Fruit fly (Drosophila melanogaster) whole organism, prepupa: ENCODE measurements around the gene CG7483.

Experiments
- Blimp-1 ChIP-seq: fragments of 200-800 bp; sonication (Bioruptor generic); optimal IDR thresholded peaks from 3 replicates; lab custom pipeline; 2017; ENCODE audit warnings: missing biosample characterization, missing genetic modification characterization, mild to moderate bottlenecking, moderate library complexity, missing genetic modification reagents
- CG10631 ChIP-seq: fragments of 200-800 bp; sonication (Bioruptor generic); optimal IDR thresholded peaks from 2 replicates; lab custom pipeline; 2016; ENCODE audit warnings: missing biosample characterization, missing genetic modification characterization
- CG10669 ChIP-seq: fragments of 200-800 bp; sonication (Bioruptor generic); optimal IDR thresholded peaks from 3 replicates; lab custom pipeline; 2018; ENCODE audit warnings: missing biosample characterization, mild to moderate bottlenecking, missing genetic modification characterization, moderate library complexity
- CG11762 ChIP-seq: fragments of 200-800 bp; sonication (Bioruptor generic); optimal IDR thresholded peaks from 3 replicates; lab custom pipeline; 2016; ENCODE audit warnings: missing biosample characterization, missing genetic modification characterization; ENCODE audit not compliant: insufficient read depth
- CG1621 ChIP-seq: fragments of 200-800 bp; sonication (Bioruptor generic); optimal IDR thresholded peaks from 3 replicates; lab custom pipeline; 2018; ENCODE audit warnings: missing biosample characterization, mild to moderate bottlenecking, missing genetic modification characterization
- CG16779 ChIP-seq: fragments of 200-800 bp; sonication (Bioruptor generic); optimal IDR thresholded peaks from 3 replicates; lab custom pipeline; 2017; ENCODE audit warnings: missing biosample characterization, mild to moderate bottlenecking, missing genetic modification characterization
- CG3032 ChIP-seq: fragments of 200-800 bp; optimal IDR thresholded peaks from 2 replicates; lab custom pipeline; 2019; ENCODE audit warnings: missing biosample characterization, mild to moderate bottlenecking, missing genetic modification characterization, moderate library complexity
- CG31627 ChIP-seq: fragments of 200-800 bp; sonication (Bioruptor generic); optimal IDR thresholded peaks from 3 replicates; lab custom pipeline; 2016; ENCODE audit warnings: missing biosample characterization, missing genetic modification characterization
- CG34406 ChIP-seq: fragments of 200-800 bp; sonication (Bioruptor generic); optimal IDR thresholded peaks from 3 replicates; lab custom pipeline; 2016; ENCODE audit warnings: missing biosample characterization, missing genetic modification characterization
- CG6276 ChIP-seq: fragments of 200-800 bp; sonication (Bioruptor generic); optimal IDR thresholded peaks from 2 replicates; lab custom pipeline; 2017; ENCODE audit warnings: missing biosample characterization, mild to moderate bottlenecking, missing genetic modification characterization
- CG6792 ChIP-seq: fragments of 200-800 bp; sonication (Bioruptor generic); optimal IDR thresholded peaks from 3 replicates; lab custom pipeline; 2016; ENCODE audit warnings: missing biosample characterization, missing genetic modification characterization
- CG6808 ChIP-seq: fragments of 200-800 bp; sonication (Bioruptor generic); optimal IDR thresholded peaks from 3 replicates; lab custom pipeline; 2017; ENCODE audit warnings: missing biosample characterization, missing genetic modification characterization, mild to moderate bottlenecking, moderate library complexity, missing genetic modification reagents
- CG6854 ChIP-seq: fragments of 200-800 bp; sonication (Bioruptor generic); optimal IDR thresholded peaks from 2 replicates; lab custom pipeline; 2017; ENCODE audit warnings: missing biosample characterization, mild to moderate bottlenecking, missing genetic modification characterization
- CG7368 ChIP-seq: fragments of 200-800 bp; sonication (Bioruptor generic); optimal IDR thresholded peaks from 3 replicates; lab custom pipeline; 2016; ENCODE audit warnings: missing biosample characterization, missing genetic modification characterization
- CG8319 ChIP-seq: fragments of 200-800 bp; sonication (Bioruptor generic); optimal IDR thresholded peaks from 3 replicates; lab custom pipeline; 2016; ENCODE audit warnings: missing biosample characterization, missing genetic modification characterization
- CG9139 ChIP-seq: fragments of 200-800 bp; sonication (Bioruptor generic); optimal IDR thresholded peaks from 3 replicates; lab custom pipeline; 2017; ENCODE audit warnings: missing biosample characterization, mild to moderate bottlenecking, missing genetic modification characterization
- Eip75B ChIP-seq: fragments of 200-800 bp; sonication (Bioruptor generic); optimal IDR thresholded peaks from 3 replicates; lab custom pipeline; 2016; ENCODE audit warnings: missing biosample characterization, missing genetic modification characterization
- Eip78C ChIP-seq: fragments of 200-800 bp; sonication (Bioruptor generic); peaks from one replicate; lab custom pipeline; 2016; ENCODE audit warnings: missing biosample characterization, missing genetic modification characterization
- Eip93F ChIP-seq: fragments of 200-800 bp; sonication (Bioruptor generic); optimal IDR thresholded peaks from 2 replicates; lab custom pipeline; 2016; ENCODE audit warnings: missing biosample characterization, mild to moderate bottlenecking, missing genetic modification characterization
- Ets21C ChIP-seq: fragments of 200-800 bp; sonication (Bioruptor generic); optimal IDR thresholded peaks from 3 replicates; lab custom pipeline; 2016; ENCODE audit warnings: missing biosample characterization, missing genetic modification characterization
- Ets96B ChIP-seq: fragments of 200-800 bp; optimal IDR thresholded peaks from 2 replicates; lab custom pipeline; 2019; ENCODE audit warnings: missing biosample characterization, mild to moderate bottlenecking, missing genetic modification characterization, moderate library complexity
- Hr38 ChIP-seq: sonication (Bioruptor generic); optimal IDR thresholded peaks from 2 replicates; lab custom pipeline; 2016; ENCODE audit warnings: missing biosample characterization, missing genetic modification characterization
- Hr39 ChIP-seq: fragments of 200-800 bp; sonication (Bioruptor generic); optimal IDR thresholded peaks from 2 replicates; lab custom pipeline; 2016; ENCODE audit warnings: missing biosample characterization, missing genetic modification characterization
- Lpt ChIP-seq: fragments of 200-800 bp; sonication (Bioruptor generic); optimal IDR thresholded peaks from 3 replicates; lab custom pipeline; 2016; ENCODE audit warnings: missing biosample characterization, missing genetic modification characterization
- Met ChIP-seq: fragments of 200-800 bp; sonication (Bioruptor generic); optimal IDR thresholded peaks from 3 replicates; lab custom pipeline; 2016; ENCODE audit warnings: missing biosample characterization, missing genetic modification characterization
- OdsH ChIP-seq: fragments of 200-800 bp; sonication (Bioruptor generic); optimal IDR thresholded peaks from 3 replicates; lab custom pipeline; 2016; ENCODE audit warnings: missing biosample characterization, missing genetic modification characterization
- Smox ChIP-seq: fragments of 200-800 bp; sonication (Bioruptor generic); optimal IDR thresholded peaks from 3 replicates; lab custom pipeline; 2016; ENCODE audit warnings: missing biosample characterization, missing genetic modification characterization
- Sox102F ChIP-seq: fragments of 200-800 bp; sonication (Bioruptor generic); optimal IDR thresholded peaks from 2 replicates; lab custom pipeline; 2016; ENCODE audit warnings: missing biosample characterization, mild to moderate bottlenecking, missing genetic modification characterization
- Sox14 ChIP-seq: fragments of 200-800 bp; sonication (Bioruptor generic); optimal IDR thresholded peaks from 3 replicates; lab custom pipeline; 2016; ENCODE audit warnings: missing biosample characterization, missing genetic modification characterization
- achi ChIP-seq: fragments of 200-800 bp; sonication (Bioruptor generic); optimal IDR thresholded peaks from 3 replicates; lab custom pipeline; 2016; ENCODE audit warnings: missing biosample characterization, missing genetic modification characterization
- acj6 ChIP-seq: fragments of 200-800 bp; sonication (Bioruptor generic); optimal IDR thresholded peaks from 3 replicates; lab custom pipeline; 2016; ENCODE audit warnings: missing biosample characterization, missing genetic modification characterization
- cyc ChIP-seq: fragments of 200-800 bp; sonication (Bioruptor generic); optimal IDR thresholded peaks from 3 replicates; lab custom pipeline; 2016; ENCODE audit warnings: missing biosample characterization, missing genetic modification characterization
- eg ChIP-seq: fragments of 200-800 bp; sonication (Bioruptor generic); IDR thresholded peaks from 3 replicates; pipeline ENCODE4 v1.3.6; 2022; ENCODE audit warnings: missing biosample characterization, missing genetic modification characterization
- esn ChIP-seq: fragments of 200-800 bp; sonication (Bioruptor generic); optimal IDR thresholded peaks from 2 replicates; lab custom pipeline; 2016; ENCODE audit warnings: missing biosample characterization, mild to moderate bottlenecking, missing genetic modification characterization, moderate library complexity
- fkh ChIP-seq: fragments of 200-800 bp; sonication (Bioruptor generic); optimal IDR thresholded peaks from 3 replicates; lab custom pipeline; 2017; ENCODE audit warnings: missing biosample characterization, mild to moderate bottlenecking, missing genetic modification characterization, moderate library complexity
- lz ChIP-seq: fragments of 200-800 bp; sonication (Bioruptor generic); optimal IDR thresholded peaks from 3 replicates; lab custom pipeline; 2016; ENCODE audit warnings: missing biosample characterization, missing genetic modification characterization
- net ChIP-seq: fragments of 200-800 bp; sonication (Bioruptor generic); optimal IDR thresholded peaks from 3 replicates; lab custom pipeline; 2016; ENCODE audit warnings: missing biosample characterization, missing genetic modification characterization
- salr ChIP-seq, 2 experiments: fragments of 200-800 bp; sonication (Bioruptor generic); optimal IDR thresholded peaks; 3 replicates each; lab custom pipeline; 2016 to 2018; ENCODE audit warnings: missing biosample characterization in 2 of 2, missing genetic modification characterization in 2 of 2, mild to moderate bottlenecking in 1 of 2
- ss ChIP-seq, 2 experiments: fragments of 200-800 bp; sonication (Bioruptor generic); optimal IDR thresholded peaks; 2 replicates in 1 of 2; 3 replicates in 1 of 2; lab custom pipeline; 2017 to 2018; ENCODE audit warnings: mild to moderate bottlenecking in 2 of 2, missing biosample characterization in 2 of 2, missing genetic modification characterization in 2 of 2, moderate library complexity in 1 of 2
- svp ChIP-seq: fragments of 200-800 bp; sonication (Bioruptor generic); peaks from one replicate; lab custom pipeline; 2016; ENCODE audit warnings: missing biosample characterization, missing genetic modification characterization
- topi ChIP-seq: fragments of 200-800 bp; sonication (Bioruptor generic); optimal IDR thresholded peaks from 3 replicates; lab custom pipeline; 2016; ENCODE audit warnings: missing biosample characterization, missing genetic modification characterization
- vri ChIP-seq: fragments of 200-800 bp; sonication (Bioruptor generic); optimal IDR thresholded peaks from 3 replicates; lab custom pipeline; 2016; ENCODE audit warnings: missing biosample characterization, mild to moderate bottlenecking, missing genetic modification characterization

Gene CG7483

DNA sequence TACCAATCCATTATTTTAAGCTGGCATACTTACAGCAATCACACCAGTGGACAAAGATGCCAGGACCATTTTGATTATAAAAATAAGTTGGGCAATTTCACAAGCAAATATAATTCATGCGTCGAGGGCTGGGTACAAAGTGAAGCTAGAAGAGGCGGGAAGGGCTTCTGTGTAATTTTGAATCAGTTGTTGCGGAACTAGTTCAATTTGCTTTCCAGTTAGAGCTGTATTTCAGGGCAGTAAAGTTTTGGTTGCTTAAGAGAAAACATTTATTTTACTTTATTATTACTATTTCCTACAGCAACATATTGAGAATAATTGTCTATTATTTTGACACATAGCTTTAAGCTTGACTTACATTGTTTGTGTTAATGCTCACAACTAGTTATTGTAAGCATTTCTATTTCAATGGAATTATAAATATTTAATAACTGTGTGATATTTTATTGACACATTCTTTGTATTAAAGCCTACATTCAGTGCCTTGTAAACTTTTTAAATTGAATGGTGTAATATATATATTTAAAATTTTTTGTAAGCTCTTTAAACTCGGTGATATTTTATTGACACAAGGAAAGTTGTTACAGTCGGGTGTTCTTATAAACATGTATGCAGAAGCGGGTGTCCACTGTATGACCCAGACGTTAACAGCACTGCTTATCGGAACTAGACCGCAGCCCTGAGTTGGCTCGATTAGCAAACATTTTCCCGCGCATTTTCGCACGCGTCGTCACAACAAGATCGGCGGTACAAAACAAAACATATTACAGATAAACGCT is 48.5 kb upstream of the CG7483 start, which contains the start of the genes RPA1 and Mcm2 (continued):
- TF ChIP-seq CG11762 (GFP tag; lab: Kevin White, UChicago) (peak; percentile 69), salr (GFP tag; optimal IDR thresholded peaks at IDR 0.05; lab: Kevin White, UChicago) (peak; percentile 57 to 79), net (GFP tag; lab: Kevin White, UChicago) (peak; percentile 74), Eip78C (peak; percentile 93), CG6854 (GFP tag; lab: Kevin White, UChicago) (peak; percentile 42), CG6808 (peak; percentile 67), Hr38 (no peak), CG10631 (GFP tag; lab: Kevin White, UChicago) (peak; percentile 89), vri (GFP tag; lab: Kevin White, UChicago) (no peak), OdsH (GFP tag; lab: Kevin White, UChicago) (peak; percentile 86), eg (GFP tag; lab: Robert Waterston, UW) (peak; percentile 80), CG3032 (tag; lab: Kevin White, UChicago) (peak; percentile 84), Lpt (GFP tag; lab: Kevin White, UChicago) (peak; percentile 75)
- TF ChIP-seq, all 60 proteins: peak for 49

DNA sequence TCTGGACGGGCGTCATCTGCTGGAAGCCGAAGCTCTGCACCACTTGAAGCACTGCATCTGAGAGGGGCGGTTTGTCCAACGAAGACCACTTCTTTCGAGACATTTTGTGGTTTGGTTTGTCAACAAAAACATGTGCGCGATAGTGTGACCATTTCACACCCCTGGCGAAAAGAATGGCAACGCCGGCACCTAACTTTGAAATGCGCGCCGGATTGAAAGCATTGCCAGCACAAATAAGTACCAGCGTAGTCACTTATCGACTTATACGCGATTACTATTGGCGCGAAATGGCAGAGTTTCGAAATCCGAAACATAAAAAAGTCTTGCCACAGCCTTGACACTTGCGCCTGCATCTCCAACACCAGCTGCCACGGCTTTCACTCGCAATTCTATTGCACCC is 43.3 kb upstream of the CG7483 start, which contains the start of gene CG9630:
Gene CG9630, minus strand, starts transcription at position 157 of the 400 bp plus-strand sequence.
- TF ChIP-seq Eip75B (GFP tag; lab: Kevin White, UChicago) (no peak), fkh (GFP tag; lab: Kevin White, UChicago) (peak; percentile 94)
- TF ChIP-seq, all 60 proteins: peak for 1

DNA sequence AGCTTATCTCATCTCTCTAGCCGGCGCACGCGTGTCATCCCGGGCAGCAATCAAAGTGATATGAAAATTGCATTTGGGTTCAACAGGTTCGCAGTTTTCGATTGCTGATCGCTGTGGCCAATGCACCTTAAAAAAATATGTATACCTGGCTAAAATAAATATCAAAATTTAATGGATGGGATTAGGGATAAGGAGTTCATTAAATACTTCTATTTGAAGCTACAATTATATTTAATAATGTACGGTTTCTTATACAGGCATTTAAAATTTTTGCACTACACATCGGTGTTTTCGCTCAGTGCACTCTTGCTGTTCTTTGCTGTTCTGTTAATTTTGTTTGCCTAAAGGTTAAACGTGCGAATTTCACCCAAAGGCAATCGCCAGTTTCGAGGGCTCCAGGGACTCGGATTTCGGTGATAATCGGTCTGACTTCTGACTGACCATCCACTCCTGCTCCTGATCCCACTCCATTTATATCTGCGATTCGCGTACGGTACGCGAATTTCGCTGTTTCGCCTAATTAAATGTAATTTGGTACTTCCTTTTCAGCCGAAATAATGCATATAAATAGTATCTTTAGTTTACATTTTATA is 40.3 kb upstream of the CG7483 start:
- TF ChIP-seq Smox (peak; percentile 73), CG3032 (tag; lab: Kevin White, UChicago) (no peak), ss (GFP tag; optimal IDR thresholded peaks at IDR 0.05; lab: Kevin White, UChicago) (no peak), Ets21C (GFP tag; lab: Kevin White, UChicago) (peak; percentile 62), CG34406 (GFP tag; lab: Kevin White, UChicago) (peak; percentile 42), esn (GFP tag; lab: Kevin White, UChicago) (peak; percentile 72), Hr39 (GFP tag; lab: Kevin White, UChicago) (peak; percentile 69), lz (GFP tag; lab: Kevin White, UChicago) (peak; percentile 65), vri (GFP tag; lab: Kevin White, UChicago) (no peak), CG9139 (GFP tag; lab: Kevin White, UChicago) (no peak), achi (GFP tag; lab: Kevin White, UChicago) (no peak), CG31627 (GFP tag; lab: Kevin White, UChicago) (peak; percentile 64), svp (GFP tag; lab: Kevin White, UChicago) (peak; percentile 100), CG11762 (GFP tag; lab: Kevin White, UChicago) (no peak), cyc (GFP tag; lab: Kevin White, UChicago) (peak; percentile 74), CG6792 (GFP tag; lab: Kevin White, UChicago) (peak; percentile 31), Sox102F (peak; percentile 75), Eip75B (GFP tag; lab: Kevin White, UChicago) (no peak), Met (GFP tag; lab: Kevin White, UChicago) (peak; percentile 68), topi (GFP tag; lab: Kevin White, UChicago) (peak; percentile 70), Eip93F (GFP tag; lab: Kevin White, UChicago) (no peak), OdsH (GFP tag; lab: Kevin White, UChicago) (no peak)

DNA sequence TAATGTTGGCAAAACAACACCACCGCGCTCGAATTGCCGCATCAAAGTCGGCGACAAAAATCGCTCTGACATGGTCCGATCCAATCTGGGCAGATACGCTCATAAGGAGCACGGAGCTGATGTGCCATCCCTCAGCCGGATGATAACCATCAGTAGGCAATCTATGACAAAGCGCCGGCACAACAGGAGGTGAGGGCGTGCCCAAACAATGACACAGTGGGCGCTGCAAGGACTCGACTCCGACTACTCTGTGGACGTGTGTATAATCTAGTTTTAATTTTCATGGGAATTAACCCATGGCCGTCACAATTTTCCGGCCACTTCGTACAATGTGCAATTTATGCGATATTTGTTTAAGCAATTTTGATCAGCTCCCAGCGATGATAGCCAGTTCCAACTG is 38.0 kb upstream of the CG7483 start:
- no peak for TF ChIP-seq CG10669 (GFP tag; lab: Kevin White, UChicago)
- no peak for TF ChIP-seq Ets21C (GFP tag; lab: Kevin White, UChicago)
- TF ChIP-seq CG6276 (GFP tag; lab: Kevin White, UChicago): no peak
- no peak for TF ChIP-seq CG1621
- no peak for TF ChIP-seq Ets96B (tag; lab: Kevin White, UChicago)
- TF ChIP-seq OdsH (GFP tag; lab: Kevin White, UChicago): no peak
- no peak for TF ChIP-seq Sox14
- TF ChIP-seq net (GFP tag; lab: Kevin White, UChicago): no peak
- no peak for TF ChIP-seq esn (GFP tag; lab: Kevin White, UChicago)
- TF ChIP-seq CG16779 (tag; lab: Kevin White, UChicago): no peak
- no peak for TF ChIP-seq Blimp-1 (GFP tag; lab: Kevin White, UChicago)
- no peak for TF ChIP-seq fkh (GFP tag; lab: Kevin White, UChicago)
- TF ChIP-seq CG8319 (GFP tag; lab: Kevin White, UChicago): no peak
- no peak for TF ChIP-seq lz (GFP tag; lab: Kevin White, UChicago)
- no peak for TF ChIP-seq acj6 (GFP tag; lab: Kevin White, UChicago)
- TF ChIP-seq CG7368 (GFP tag; lab: Kevin White, UChicago): no peak
- TF ChIP-seq Eip75B (GFP tag; lab: Kevin White, UChicago): no peak
- no peak for TF ChIP-seq salr (GFP tag; optimal IDR thresholded peaks at IDR 0.05; lab: Kevin White, UChicago)
